Worm (Caenorhabditis elegans) whole organism, L4 larva: ENCODE data around the gene dnj-20.

Experiments
- D1046.2 ChIP-seq: fragments of 200-800 bp; sonication (Bioruptor generic); IDR thresholded peaks from 2 replicates; pipeline ENCODE4 v1.3.6; 2022; ENCODE audit warnings: missing genetic modification characterization, missing compliant biosample characterization
- F26F4.8 ChIP-seq: fragments of 200-800 bp; sonication (Bioruptor generic); conservative IDR thresholded peaks from 2 replicates; pipeline ENCODE4 v1.3.6; 2022; ENCODE audit warnings: missing genetic modification characterization, missing compliant biosample characterization
- F44E2.7 ChIP-seq: fragments of 200-800 bp; sonication (Bioruptor generic); IDR thresholded peaks from 2 replicates; pipeline ENCODE4 v2.1.2; 2022; ENCODE audit warnings: missing genetic modification characterization, missing compliant biosample characterization
- aha-1 ChIP-seq: fragments of 150-350 bp; peaks from one replicate; lab custom pipeline; 2014; ENCODE audit warnings: missing biosample characterization, missing genetic modification characterization
- ama-1 ChIP-seq: fragments of 150-350 bp; optimal IDR thresholded peaks from 2 replicates; lab custom pipeline; 2014; ENCODE audit warnings: inconsistent platforms, mixed read lengths
- ceh-32 ChIP-seq: sonication (generic microtip); optimal IDR thresholded peaks from 2 replicates; lab custom pipeline; 2016; ENCODE audit warnings: mild to moderate bottlenecking, missing genetic modification characterization, missing compliant biosample characterization; ENCODE audit not compliant: poor library complexity
- ceh-82 ChIP-seq: sonication (generic microtip); optimal IDR thresholded peaks from 2 replicates; lab custom pipeline; 2017; ENCODE audit warnings: missing biosample characterization, missing genetic modification characterization
- ces-1 ChIP-seq: fragments of 150-350 bp; sonication (generic microtip); optimal IDR thresholded peaks from 4 replicates; lab custom pipeline; 2014; ENCODE audit warnings: missing biosample characterization, missing genetic modification reagents, missing genetic modification characterization
- cey-2 ChIP-seq: sonication (generic microtip); optimal IDR thresholded peaks from 3 replicates; lab custom pipeline; 2017; ENCODE audit warnings: missing genetic modification characterization, mild to moderate bottlenecking, missing compliant biosample characterization, antibody characterized with exemption, borderline replicate concordance; ENCODE audit not compliant: insufficient read depth
- daf-19 ChIP-seq: fragments of 200-800 bp; sonication (Bioruptor generic); conservative IDR thresholded peaks from 2 replicates; pipeline ENCODE4 v1.3.6; 2022; ENCODE audit warnings: missing genetic modification characterization, missing compliant biosample characterization
- daf-8 ChIP-seq: fragments of 200-800 bp; sonication (Bioruptor generic); IDR thresholded peaks from 2 replicates; pipeline ENCODE4 v1.3.6; 2022; ENCODE audit warnings: missing genetic modification characterization, missing compliant biosample characterization
- duxl-1 ChIP-seq: sonication (generic microtip); optimal IDR thresholded peaks from 2 replicates; lab custom pipeline; 2016; ENCODE audit warnings: mild to moderate bottlenecking, missing genetic modification characterization, moderate library complexity, missing compliant biosample characterization; ENCODE audit not compliant: poor library complexity
- egl-43 ChIP-seq: fragments of 200-800 bp; sonication (Bioruptor generic); IDR thresholded peaks from 2 replicates; pipeline ENCODE4 v1.3.6; 2022; ENCODE audit warnings: missing genetic modification reagents, missing genetic modification characterization, missing compliant biosample characterization
- fos-1 ChIP-seq: fragments of 150-350 bp; optimal IDR thresholded peaks from 2 replicates; lab custom pipeline; 2014; ENCODE audit warnings: missing biosample characterization, missing genetic modification characterization
- hlh-11 ChIP-seq: fragments of 200-800 bp; sonication (Bioruptor generic); optimal IDR thresholded peaks from 2 replicates; lab custom pipeline; 2018; ENCODE audit warnings: mild to moderate bottlenecking, missing genetic modification characterization, missing compliant biosample characterization
- hmg-1.1 ChIP-seq: fragments of 200-800 bp; sonication (Bioruptor generic); IDR thresholded peaks from 2 replicates; pipeline ENCODE4 v1.3.6; 2022; ENCODE audit warnings: missing genetic modification reagents, missing genetic modification characterization, missing compliant biosample characterization
- lin-15B ChIP-seq: fragments of 150-350 bp; sonication (generic microtip); optimal IDR thresholded peaks from 3 replicates; lab custom pipeline; 2014; ENCODE audit warnings: missing biosample characterization, missing genetic modification characterization
- lin-39 ChIP-seq: fragments of 150-350 bp; optimal IDR thresholded peaks from 2 replicates; lab custom pipeline; 2014; ENCODE audit warnings: missing biosample characterization, missing genetic modification reagents, missing genetic modification characterization
- lir-3 ChIP-seq: sonication (generic microtip); optimal IDR thresholded peaks from 2 replicates; lab custom pipeline; 2016; ENCODE audit warnings: mild to moderate bottlenecking, missing genetic modification characterization, missing compliant biosample characterization
- mes-2 ChIP-seq: sonication (generic microtip); optimal IDR thresholded peaks from 2 replicates; lab custom pipeline; 2016; ENCODE audit warnings: missing genotype, mild to moderate bottlenecking, missing genetic modification characterization, missing compliant biosample characterization; ENCODE audit not compliant: poor library complexity, severe bottlenecking
- mxl-3 ChIP-seq: fragments of 200-800 bp; sonication (Bioruptor generic); optimal IDR thresholded peaks from 2 replicates; lab custom pipeline; 2018; ENCODE audit warnings: mild to moderate bottlenecking, missing genetic modification characterization, missing compliant biosample characterization
- nhr-10 ChIP-seq: fragments of 150-350 bp; optimal IDR thresholded peaks from 2 replicates; lab custom pipeline; 2014; ENCODE audit warnings: missing biosample characterization, missing genetic modification characterization
- nhr-41 ChIP-seq: fragments of 200-800 bp; sonication (Bioruptor generic); IDR thresholded peaks from 2 replicates; pipeline ENCODE4 v1.3.6; 2022; ENCODE audit warnings: missing genetic modification reagents, missing genetic modification characterization, missing compliant biosample characterization
- nhr-42 ChIP-seq: fragments of 200-800 bp; sonication (Bioruptor generic); IDR thresholded peaks from 2 replicates; pipeline ENCODE4 v1.3.6; 2022; ENCODE audit warnings: missing genetic modification characterization, missing compliant biosample characterization
- nhr-48 ChIP-seq: sonication (generic microtip); optimal IDR thresholded peaks from 2 replicates; lab custom pipeline; 2016; ENCODE audit warnings: mild to moderate bottlenecking, missing genetic modification characterization, missing compliant biosample characterization
- rbr-2 ChIP-seq: sonication (generic microtip); optimal IDR thresholded peaks from 2 replicates; lab custom pipeline; 2016; ENCODE audit warnings: missing genotype, missing genetic modification characterization, missing compliant biosample characterization
- spr-1 ChIP-seq: sonication (generic microtip); optimal IDR thresholded peaks from 2 replicates; lab custom pipeline; 2016; ENCODE audit warnings: mild to moderate bottlenecking, missing genetic modification characterization, missing compliant biosample characterization
- tag-97 ChIP-seq: fragments of 200-800 bp; sonication (Bioruptor generic); IDR thresholded peaks from 2 replicates; pipeline ENCODE4 v1.3.6; 2022; ENCODE audit warnings: missing genetic modification characterization, missing compliant biosample characterization
- tra-1 ChIP-seq: fragments of 200-800 bp; sonication (Bioruptor generic); IDR thresholded peaks from 2 replicates; pipeline ENCODE4 v1.3.6; 2022; ENCODE audit warnings: missing genetic modification reagents, missing genetic modification characterization, missing compliant biosample characterization
- unc-62 ChIP-seq, 3 experiments: fragments of 150-350 bp in 1 of 3; sonication (generic microtip); optimal IDR thresholded peaks in 2 of 3; peaks in 1 of 3; 1 replicate in 1 of 3; 2 replicates in 2 of 3; lab custom pipeline; 2014 to 2017; ENCODE audit warnings: missing biosample characterization in 3 of 3, missing genetic modification characterization in 3 of 3, missing genetic modification reagents in 3 of 3, missing genotype in 1 of 3
- zag-1 ChIP-seq: fragments of 150-350 bp; optimal IDR thresholded peaks from 2 replicates; lab custom pipeline; 2014; ENCODE audit warnings: missing biosample characterization, missing genetic modification characterization
- zip-11 ChIP-seq: fragments of 200-800 bp; sonication (Bioruptor generic); IDR thresholded peaks from 2 replicates; pipeline ENCODE4 v1.3.6; 2022; ENCODE audit warnings: missing genetic modification characterization, missing compliant biosample characterization
- ztf-11 ChIP-seq: fragments of 150-350 bp; optimal IDR thresholded peaks from 2 replicates; lab custom pipeline; 2014; ENCODE audit warnings: missing biosample characterization, missing genetic modification characterization
- ztf-7 ChIP-seq: fragments of 150-350 bp; optimal IDR thresholded peaks from 2 replicates; lab custom pipeline; 2014; ENCODE audit warnings: missing biosample characterization, missing genetic modification characterization

dnj-20 gene

ce11 chrII:9583461-9583860, 40.5 kb downstream of the dnj-20 start, which contains the start of gene wee-1.1:
Gene wee-1.1 (minus strand): TSS chrII:9583561.
- TF ChIP-seq lir-3 (tag; lab: Kevin White, UChicago) (no peak), nhr-42 (GFP tag; lab: Robert Waterston, UW) (no peak), ces-1 (GFP tag; lab: Kevin White, UChicago) (no peak), mes-2 (tag; lab: Kevin White, UChicago) (no peak), zag-1 (tag; lab: Kevin White, UChicago) (no peak), hlh-11 (tag; lab: Kevin White, UChicago) (no peak), aha-1 (tag; lab: Kevin White, UChicago) (no peak), tag-97 (GFP tag; lab: Robert Waterston, UW) (no peak), duxl-1 (tag; lab: Kevin White, UChicago) (no peak), lin-15B (no peak), zip-11 (GFP tag; lab: Robert Waterston, UW) (no peak), tra-1 (no peak), nhr-41 (GFP tag; lab: Robert Waterston, UW) (no peak), nhr-10 (no peak), daf-19 (no peak), egl-43 (GFP tag; lab: Robert Waterston, UW) (no peak), ama-1 (lab: Kevin White, UChicago) (no peak), D1046.2 (GFP tag; lab: Robert Waterston, UW) (no peak), ceh-32 (tag; lab: Kevin White, UChicago) (no peak)

- TF ChIP-seq cey-2 (tag; lab: Kevin White, UChicago) (no peak), egl-43 (GFP tag; lab: Robert Waterston, UW) (0 out of 2 replicates have a peak, but pooled peaks have one; percentile 11), spr-1 (tag; lab: Kevin White, UChicago) (no peak), lin-39 (tag; lab: Kevin White, UChicago) (no peak), ztf-7 (tag; lab: Kevin White, UChicago) (no peak), F26F4.8 (GFP tag; lab: Robert Waterston, UW) (no peak)
These were observed 46.3 kb downstream of the dnj-20 start for ce11 chrII:9577630-9578029.

ce11 chrII:9576707-9577106, 47.3 kb downstream of the dnj-20 start:
- no peak for TF ChIP-seq ztf-7 (tag; lab: Kevin White, UChicago)
- no peak for TF ChIP-seq rbr-2 (tag; lab: Kevin White, UChicago)
- TF ChIP-seq daf-8: no peak
- 0 out of 2 replicates have a peak, but pooled peaks have one; percentile 32 for TF ChIP-seq hmg-1.1 (GFP tag; lab: Robert Waterston, UW)

- no peak for TF ChIP-seq fos-1 (tag; lab: Kevin White, UChicago)
- TF ChIP-seq unc-62 (GFP tag; optimal IDR thresholded peaks at IDR 0.05 in 1 of 2; lab: Kevin White, UChicago): peak in 1 of 2 experiments; percentile 83
- TF ChIP-seq unc-62 (tag; optimal IDR thresholded peaks at IDR 0.05; lab: Kevin White, UChicago): no peak
- TF ChIP-seq, all 104 proteins: peak for 1
These were observed 48.3 kb downstream of the dnj-20 start, which contains the start of gene exc-7 for ce11 chrII:9575670-9576069. Gene exc-7 (plus strand): TSS chrII:9575970.

- TF ChIP-seq ceh-82 (tag; lab: Kevin White, UChicago): no peak
- no peak for TF ChIP-seq D1046.2 (GFP tag; lab: Robert Waterston, UW)
- TF ChIP-seq mxl-3 (GFP tag; lab: Kevin White, UChicago): no peak
- TF ChIP-seq egl-43 (GFP tag; lab: Robert Waterston, UW): 0 out of 2 replicates have a peak, but pooled peaks have one; percentile 58
- TF ChIP-seq rbr-2 (tag; lab: Kevin White, UChicago): peak; percentile 1
- TF ChIP-seq mes-2 (tag; lab: Kevin White, UChicago): peak; percentile 15
- no peak for TF ChIP-seq nhr-48 (tag; lab: Kevin White, UChicago)
- TF ChIP-seq tra-1: no peak
- no peak for TF ChIP-seq ztf-11
- no peak for TF ChIP-seq tag-97 (GFP tag; lab: Robert Waterston, UW)
- TF ChIP-seq unc-62 (GFP tag; optimal IDR thresholded peaks at IDR 0.05 in 1 of 2; lab: Kevin White, UChicago): peak in 1 of 2 experiments; percentile 60
- TF ChIP-seq unc-62 (tag; optimal IDR thresholded peaks at IDR 0.05; lab: Kevin White, UChicago): no peak
- 0 out of 2 replicates have a peak, but pooled peaks have one; percentile 43 for TF ChIP-seq F44E2.7
- no peak for TF ChIP-seq lir-3 (tag; lab: Kevin White, UChicago)
These were observed 49.6 kb downstream of the dnj-20 start for ce11 chrII:9574406-9574805.
